Worm (Caenorhabditis elegans) whole organism, young adult: Measurements from ENCODE around the gene ugt-59.

ENCODE experiments used
- B0035.1 ChIP-seq: sonication (generic microtip); optimal IDR thresholded peaks from 2 replicates; lab custom pipeline; 2016; ENCODE audit warnings: missing genetic modification characterization, mild to moderate bottlenecking, missing compliant biosample characterization, missing genotype, missing genetic modification reagents
- C06A6.2 ChIP-seq: fragments of 200-800 bp; sonication (Bioruptor generic); conservative IDR thresholded peaks from 2 replicates; pipeline ENCODE4 v1.3.6; 2022; ENCODE audit warnings: missing genetic modification characterization, missing compliant biosample characterization
- F10E7.11 ChIP-seq: sonication (generic microtip); optimal IDR thresholded peaks from 2 replicates; lab custom pipeline; 2017; ENCODE audit warnings: mild to moderate bottlenecking, missing genetic modification characterization, moderate library complexity, missing compliant biosample characterization
- F23B12.7 ChIP-seq: sonication (generic microtip); optimal IDR thresholded peaks from 2 replicates; lab custom pipeline; 2017; ENCODE audit warnings: missing genetic modification characterization, mild to moderate bottlenecking, missing compliant biosample characterization, antibody characterized with exemption, moderate library complexity; ENCODE audit not compliant: insufficient read depth
- F33H1.4 ChIP-seq: fragments of 200-800 bp; sonication (Bioruptor generic); IDR thresholded peaks from 2 replicates; pipeline ENCODE4 v1.3.6; 2022; ENCODE audit warnings: missing genetic modification reagents, missing genetic modification characterization, missing compliant biosample characterization
- F57C9.4 ChIP-seq: sonication (generic microtip); optimal IDR thresholded peaks from 2 replicates; lab custom pipeline; 2017; ENCODE audit warnings: mild to moderate bottlenecking, missing genetic modification characterization, missing compliant biosample characterization
- T26A5.8 ChIP-seq: sonication (generic microtip); optimal IDR thresholded peaks from 2 replicates; lab custom pipeline; 2016; ENCODE audit warnings: missing genetic modification characterization, missing compliant biosample characterization
- Y56A3A.18 ChIP-seq: fragments of 200-800 bp; sonication (Bioruptor generic); IDR thresholded peaks from 2 replicates; pipeline ENCODE4 v1.3.6; 2022; ENCODE audit warnings: missing genetic modification reagents, missing genetic modification characterization, missing compliant biosample characterization
- Y67H2A.10 ChIP-seq: fragments of 200-800 bp; sonication (Bioruptor generic); conservative IDR thresholded peaks from 2 replicates; pipeline ENCODE4 v1.3.6; 2022; ENCODE audit warnings: missing genetic modification reagents, missing genetic modification characterization, missing compliant biosample characterization
- athp-1 ChIP-seq: sonication (generic microtip); optimal IDR thresholded peaks from 2 replicates; lab custom pipeline; 2017; ENCODE audit warnings: mild to moderate bottlenecking, missing genetic modification characterization, missing compliant biosample characterization
- attf-5 ChIP-seq: fragments of 200-800 bp; sonication (Bioruptor generic); optimal IDR thresholded peaks from 2 replicates; lab custom pipeline; 2018; ENCODE audit warnings: mild to moderate bottlenecking, missing genetic modification characterization, missing compliant biosample characterization
- cebp-1 ChIP-seq, 2 experiments: fragments of 200-800 bp in 1 of 2; sonication (Bioruptor generic) in 1 of 2; sonication (generic microtip) in 1 of 2; IDR thresholded peaks in 1 of 2; optimal IDR thresholded peaks in 1 of 2; 2 replicates each; pipeline versions ENCODE4 v1.3.6 to Lab custom; 2017 to 2022; ENCODE audit warnings: missing compliant biosample characterization in 2 of 2, missing genetic modification characterization in 2 of 2, mild to moderate bottlenecking in 1 of 2, missing genetic modification reagents in 1 of 2, moderate library complexity in 1 of 2
- ceh-58 ChIP-seq: fragments of 200-800 bp; sonication (Bioruptor generic); IDR thresholded peaks from 2 replicates; pipeline ENCODE4 v1.3.6; 2022; ENCODE audit warnings: missing genetic modification characterization, missing compliant biosample characterization
- dox-1 ChIP-seq: fragments of 200-800 bp; sonication (Bioruptor generic); IDR thresholded peaks from 2 replicates; pipeline ENCODE4 v1.3.6; 2022; ENCODE audit warnings: missing genetic modification reagents, missing genetic modification characterization, missing compliant biosample characterization
- egl-18 ChIP-seq: fragments of 200-800 bp; sonication (Bioruptor generic); IDR thresholded peaks from 2 replicates; pipeline ENCODE4 v1.3.6; 2022; ENCODE audit warnings: missing genetic modification reagents, missing genetic modification characterization, missing compliant biosample characterization
- egl-44 ChIP-seq: fragments of 200-800 bp; sonication (Bioruptor generic); IDR thresholded peaks from 2 replicates; pipeline ENCODE4 v1.3.6; 2022; ENCODE audit warnings: missing genetic modification reagents, missing genetic modification characterization, missing compliant biosample characterization
- gei-17 ChIP-seq: fragments of 200-800 bp; sonication (Bioruptor generic); optimal IDR thresholded peaks from 2 replicates; lab custom pipeline; 2018; ENCODE audit warnings: mild to moderate bottlenecking, missing genetic modification characterization, missing compliant biosample characterization
- hlh-12 ChIP-seq: sonication (generic microtip); optimal IDR thresholded peaks from 2 replicates; lab custom pipeline; 2016; ENCODE audit warnings: missing genetic modification characterization, missing compliant biosample characterization
- hmg-1.2 ChIP-seq: fragments of 200-800 bp; sonication (Bioruptor generic); IDR thresholded peaks from 2 replicates; pipeline ENCODE4 v1.3.6; 2022; ENCODE audit warnings: missing genetic modification reagents, missing genetic modification characterization, missing compliant biosample characterization
- hsf-1 ChIP-seq: fragments of 200-800 bp; sonication (Bioruptor generic); IDR thresholded peaks from 2 replicates; pipeline ENCODE4 v1.3.6; 2022; ENCODE audit warnings: missing genetic modification reagents, missing genetic modification characterization, missing compliant biosample characterization
- lin-54 ChIP-seq: fragments of 200-800 bp; sonication (Bioruptor generic); optimal IDR thresholded peaks from 2 replicates; lab custom pipeline; 2018; ENCODE audit warnings: mild to moderate bottlenecking, missing genetic modification characterization, missing compliant biosample characterization
- lsl-1 ChIP-seq: fragments of 200-800 bp; sonication (Bioruptor generic); optimal IDR thresholded peaks from 2 replicates; lab custom pipeline; 2018; ENCODE audit warnings: mild to moderate bottlenecking, missing genetic modification characterization, moderate library complexity, missing compliant biosample characterization
- madf-8 ChIP-seq: fragments of 200-800 bp; sonication (Bioruptor generic); conservative IDR thresholded peaks from 2 replicates; pipeline ENCODE4 v1.3.6; 2022; ENCODE audit warnings: missing genetic modification reagents, missing genetic modification characterization, missing compliant biosample characterization
- mxl-1 ChIP-seq: sonication (generic microtip); optimal IDR thresholded peaks from 2 replicates; lab custom pipeline; 2016; ENCODE audit warnings: missing genetic modification characterization, missing compliant biosample characterization
- nhr-27 ChIP-seq: fragments of 200-800 bp; sonication (Bioruptor generic); optimal IDR thresholded peaks from 2 replicates; lab custom pipeline; 2018; ENCODE audit warnings: mild to moderate bottlenecking, missing genetic modification characterization, moderate library complexity, missing compliant biosample characterization
- nhr-80 ChIP-seq: sonication (generic microtip); optimal IDR thresholded peaks from 2 replicates; lab custom pipeline; 2016; ENCODE audit warnings: missing genetic modification characterization, missing compliant biosample characterization
- pbrm-1 ChIP-seq: fragments of 200-800 bp; sonication (Bioruptor generic); IDR thresholded peaks from 2 replicates; pipeline ENCODE4 v1.3.6; 2022; ENCODE audit warnings: missing genetic modification reagents, missing genetic modification characterization, missing compliant biosample characterization
- rcor-1 ChIP-seq: fragments of 200-800 bp; sonication (Bioruptor generic); IDR thresholded peaks from 2 replicates; pipeline ENCODE4 v1.3.6; 2022; ENCODE audit warnings: missing genetic modification reagents, missing genetic modification characterization, missing compliant biosample characterization
- rec-8 ChIP-seq, 2 experiments: sonication (generic microtip); optimal IDR thresholded peaks; 2 replicates each; lab custom pipeline; 2016; ENCODE audit warnings: mild to moderate bottlenecking in 2 of 2, missing genetic modification characterization in 2 of 2, missing genetic modification reagents in 2 of 2, missing genotype in 2 of 2, missing biosample characterization in 1 of 2, missing compliant biosample characterization in 1 of 2, moderate library complexity in 1 of 2
- sea-2 ChIP-seq: fragments of 200-800 bp; sonication (Bioruptor generic); IDR thresholded peaks from 2 replicates; pipeline ENCODE4 v1.3.6; 2022; ENCODE audit warnings: missing genetic modification characterization, missing compliant biosample characterization
- snpc-4 ChIP-seq, 5 experiments: fragments of 150-350 bp in 1 of 5; sonication (generic microtip) in 4 of 5; optimal IDR thresholded peaks; 2 replicates each; lab custom pipeline; 2014 to 2018; ENCODE audit warnings: missing genetic modification characterization in 5 of 5, missing biosample characterization in 3 of 5, antibody characterized with exemption in 2 of 5, mild to moderate bottlenecking in 2 of 5, missing compliant biosample characterization in 2 of 5, missing genotype in 2 of 5, moderate library complexity in 2 of 5, missing genetic modification reagents in 1 of 5
- tbp1 ChIP-seq: fragments of 200-800 bp; sonication (Bioruptor generic); optimal IDR thresholded peaks from 2 replicates; lab custom pipeline; 2018; ENCODE audit warnings: mild to moderate bottlenecking, missing genetic modification characterization, missing compliant biosample characterization
- unc-62 ChIP-seq: fragments of 150-350 bp; optimal IDR thresholded peaks from 2 replicates; lab custom pipeline; 2014; ENCODE audit warnings: missing biosample characterization, missing genetic modification reagents, missing genetic modification characterization
- xnd-1 ChIP-seq: sonication (generic microtip); optimal IDR thresholded peaks from 2 replicates; lab custom pipeline; 2016; ENCODE audit warnings: missing genotype, missing genetic modification reagents, missing genetic modification characterization, missing compliant biosample characterization
- zfh-2 ChIP-seq: fragments of 200-800 bp; sonication (Bioruptor generic); conservative IDR thresholded peaks from 2 replicates; pipeline ENCODE4 v1.3.6; 2022; ENCODE audit warnings: missing genetic modification reagents, missing genetic modification characterization, missing compliant biosample characterization
- zim-3 ChIP-seq: sonication (generic microtip); optimal IDR thresholded peaks from 2 replicates; lab custom pipeline; 2017; ENCODE audit warnings: mild to moderate bottlenecking, missing genetic modification characterization, moderate library complexity, missing compliant biosample characterization
- ztf-18 ChIP-seq: sonication (generic microtip); optimal IDR thresholded peaks from 2 replicates; lab custom pipeline; 2016; ENCODE audit warnings: missing genotype, mild to moderate bottlenecking, missing genetic modification characterization, missing compliant biosample characterization
- ztf-26 ChIP-seq: sonication (generic microtip); optimal IDR thresholded peaks from 2 replicates; lab custom pipeline; 2017; ENCODE audit warnings: missing genetic modification characterization, missing compliant biosample characterization
- ztf-6 ChIP-seq: fragments of 200-800 bp; sonication (Bioruptor generic); IDR thresholded peaks from 2 replicates; pipeline ENCODE4 v1.3.6; 2022; ENCODE audit warnings: missing genetic modification reagents, missing genetic modification characterization, missing compliant biosample characterization

Gene ugt-59

ce11 chrIV:10380626-10381025 is 20.2 kb downstream of the ugt-59 start (continued):
- TF ChIP-seq zim-3 (tag; lab: Kevin White, UChicago) (no peak), rcor-1 (GFP tag; lab: Robert Waterston, UW) (peak; percentile 33; the same call in 1 of the 2 replicates), Y56A3A.18 (GFP tag; lab: Robert Waterston, UW) (peak; percentile 82; the same call in 1 of the 2 replicates), F23B12.7 (tag; lab: Kevin White, UChicago) (peak; percentile 0), dox-1 (peak; percentile 45), F10E7.11 (no peak), F33H1.4 (GFP tag; lab: Robert Waterston, UW) (peak; percentile 15; the same call in 1 of the 2 replicates), hmg-1.2 (GFP tag; lab: Robert Waterston, UW) (peak; percentile 72), attf-5 (GFP tag; lab: Kevin White, UChicago) (peak; percentile 70), nhr-80 (tag; lab: Kevin White, UChicago) (peak; percentile 1), sea-2 (GFP tag; lab: Robert Waterston, UW) (no peak), hsf-1 (GFP tag; lab: Robert Waterston, UW) (peak; percentile 66), zfh-2 (GFP tag; lab: Robert Waterston, UW) (peak; percentile 67; the same call in 1 of the 2 replicates), tbp1 (GFP tag; lab: Kevin White, UChicago) (no peak), snpc-4 (GFP tag; optimal IDR thresholded peaks at IDR 0.05; lab: Kevin White, UChicago) (no peak), snpc-4 (tag; optimal IDR thresholded peaks at IDR 0.05; lab: Kevin White, UChicago) (peak in 1 of 4 experiments; percentile 20), T26A5.8 (tag; lab: Kevin White, UChicago) (no peak), egl-18 (GFP tag; lab: Robert Waterston, UW) (no peak), madf-8 (peak; percentile 63), lin-54 (GFP tag; lab: Kevin White, UChicago) (peak; percentile 16)

DNA sequence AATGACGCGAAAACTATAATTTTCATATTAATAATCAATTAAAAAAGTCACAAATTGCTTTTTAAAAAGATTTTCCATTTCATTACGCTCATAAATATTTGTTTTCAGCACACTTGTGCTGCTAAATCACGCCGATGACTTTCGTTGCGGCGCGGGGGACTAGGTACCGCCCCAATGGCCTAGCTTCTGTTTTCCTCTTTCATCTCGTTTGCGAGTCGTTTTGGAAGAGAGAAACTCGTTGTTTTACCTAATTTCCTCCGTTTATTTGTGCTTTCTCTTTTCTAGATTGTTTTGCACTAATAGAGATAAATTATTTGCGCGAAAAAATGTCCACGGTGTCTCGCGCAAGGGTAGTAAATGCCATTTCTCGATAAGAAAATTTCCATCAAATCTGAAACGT is 20.6 kb downstream of the ugt-59 start:
- TF ChIP-seq Y67H2A.10 (GFP tag; lab: Robert Waterston, UW), result 0 out of 2 replicates have a peak, but pooled peaks have one; percentile 0
- TF ChIP-seq cebp-1 (GFP tag; IDR thresholded peaks at IDR 0.05; lab: Robert Waterston, UW), result no peak
- TF ChIP-seq cebp-1 (tag; optimal IDR thresholded peaks at IDR 0.05; lab: Kevin White, UChicago), result peak; percentile 3
- peak; percentile 5 for TF ChIP-seq snpc-4 (GFP tag; optimal IDR thresholded peaks at IDR 0.05; lab: Kevin White, UChicago)
- no peak for TF ChIP-seq snpc-4 (tag; optimal IDR thresholded peaks at IDR 0.05; lab: Kevin White, UChicago)
- TF ChIP-seq nhr-27 (tag; lab: Kevin White, UChicago), result no peak
- peak; percentile 59 for TF ChIP-seq ztf-18

- TF ChIP-seq egl-44 (no peak), ceh-58 (no peak), zim-3 (tag; lab: Kevin White, UChicago) (no peak), rec-8 (tag; optimal IDR thresholded peaks at IDR 0.05; lab: Kevin White, UChicago) (no peak), xnd-1 (no peak), zfh-2 (GFP tag; lab: Robert Waterston, UW) (no peak), Y67H2A.10 (GFP tag; lab: Robert Waterston, UW) (no peak), hlh-12 (tag; lab: Kevin White, UChicago) (no peak), F57C9.4 (tag; lab: Kevin White, UChicago) (no peak), ztf-6 (GFP tag; lab: Robert Waterston, UW) (no peak), C06A6.2 (no peak), gei-17 (GFP tag; lab: Kevin White, UChicago) (no peak), pbrm-1 (no peak), ztf-26 (tag; lab: Kevin White, UChicago) (no peak), unc-62 (GFP tag; lab: Kevin White, UChicago) (no peak), mxl-1 (no peak), lsl-1 (no peak), B0035.1 (no peak), athp-1 (tag; lab: Kevin White, UChicago) (no peak)
Measured at ce11 chrIV:10382894-10383293, 22.5 kb downstream of the ugt-59 start.
